Fruit fly (Drosophila melanogaster) ovary, adult (tissue): Measurements from ENCODE around the gene CG31251.

Source experiments
- CG17801 ChIP-seq: fragments of 200-800 bp; optimal IDR thresholded peaks from 2 replicates; lab custom pipeline; 2019; ENCODE audit warnings: missing biosample characterization, mild to moderate bottlenecking, missing genetic modification characterization, moderate library complexity; ENCODE audit not compliant: partially characterized antibody

The CG31251 gene

dm6 chr3R:17709623-17710145 is 25.0 kb upstream of the CG31251 start:
- TF ChIP-seq CG17801: no peak

DNA sequence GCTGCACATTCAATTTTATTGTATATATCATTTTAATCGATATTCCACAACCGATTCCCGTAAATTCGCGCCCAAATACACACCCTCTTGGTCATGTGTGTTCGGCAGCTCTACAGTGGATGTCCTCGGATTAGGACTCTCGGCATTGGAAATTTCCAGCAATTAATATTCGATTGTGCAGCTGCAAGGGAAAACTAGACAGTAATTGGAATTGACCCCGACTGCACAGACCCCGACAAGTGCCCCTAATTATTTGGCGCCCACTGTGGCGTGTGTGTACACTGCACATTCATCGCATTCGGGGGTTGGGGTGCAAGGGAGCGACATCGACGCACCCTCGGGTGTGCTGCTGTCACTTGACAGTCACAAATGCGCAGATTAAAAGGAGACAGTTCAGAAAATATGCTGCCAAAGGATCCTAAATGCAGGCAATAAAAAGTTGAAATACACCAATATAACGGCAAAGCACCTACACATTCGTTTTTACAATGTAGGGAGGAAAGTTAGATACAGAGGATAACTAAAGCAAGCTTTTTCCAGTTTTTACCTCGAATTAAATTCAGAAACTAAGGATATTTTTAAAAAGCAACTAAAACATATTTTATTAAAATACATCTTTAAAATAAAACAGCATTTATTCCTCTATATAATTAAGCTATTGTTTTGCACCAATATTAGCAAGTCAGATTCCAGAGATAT is 24.2 kb upstream of the CG31251 start:
- no peak for TF ChIP-seq CG17801

DNA sequence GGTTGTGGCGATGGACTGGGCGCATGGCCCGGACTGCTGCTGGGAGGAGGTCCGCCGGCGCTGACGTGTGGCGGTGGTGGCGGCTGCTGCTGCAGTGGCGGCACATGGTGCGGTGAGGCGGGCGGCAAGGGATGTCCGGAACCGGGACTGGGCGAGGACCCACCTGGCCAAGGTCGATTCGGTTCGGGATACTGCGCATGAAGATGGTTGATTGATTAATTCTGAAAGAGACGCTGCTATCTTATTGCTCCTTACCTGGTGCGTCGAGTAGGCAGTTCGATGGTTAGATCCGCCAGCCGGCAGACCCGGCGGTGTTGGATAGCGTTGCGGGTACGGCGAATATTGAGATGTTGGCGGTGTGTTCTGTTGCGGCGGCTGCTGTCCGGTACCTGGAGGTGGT is 23.1 kb upstream of the CG31251 start:
- no peak for TF ChIP-seq CG17801

dm6 chr3R:17706971-17707406 is 22.3 kb upstream of the CG31251 start:
- no peak for TF ChIP-seq CG17801

- TF ChIP-seq CG17801: peak; percentile 70
Observed at dm6 chr3R:17705899-17706831, 21.4 kb upstream of the CG31251 start.

- TF ChIP-seq CG17801: no peak
Observed at dm6 chr3R:17705140-17705539, 20.4 kb upstream of the CG31251 start.

- no peak for TF ChIP-seq CG17801
Observed at dm6 chr3R:17704538-17704854, 19.8 kb upstream of the CG31251 start.

dm6 chr3R:17703691-17704537 is 19.2 kb upstream of the CG31251 start:
- peak; percentile 98 for TF ChIP-seq CG17801

- peak; percentile 87 for TF ChIP-seq CG17801
Observed at dm6 chr3R:17703024-17703690, 18.4 kb upstream of the CG31251 start.

dm6 chr3R:17701971-17702845 is 17.5 kb upstream of the CG31251 start:
- no peak for TF ChIP-seq CG17801

DNA sequence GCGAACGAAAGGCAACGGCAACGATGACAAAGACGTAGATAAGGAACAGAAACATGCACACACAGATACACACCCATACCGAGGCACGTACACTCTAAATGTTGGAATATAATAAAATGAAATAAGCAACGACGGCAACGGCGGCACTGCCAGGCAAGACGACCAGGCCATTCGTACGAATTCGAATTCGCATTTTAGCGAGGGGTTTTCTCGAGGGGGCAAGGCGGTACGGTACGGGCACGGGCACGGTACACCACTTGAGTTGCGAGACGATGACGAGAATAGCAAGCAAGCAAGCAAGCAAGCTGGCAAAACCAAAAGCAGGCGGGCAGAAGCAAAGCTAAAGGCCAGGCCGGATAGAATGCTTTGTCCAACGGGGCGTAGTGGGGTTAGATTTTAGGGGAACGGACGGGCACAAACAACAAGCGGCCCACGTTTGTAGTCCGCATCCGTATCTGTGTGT is 16.4 kb upstream of the CG31251 start:
- no peak for TF ChIP-seq CG17801

- peak; percentile 99 for TF ChIP-seq CG17801
Observed at dm6 chr3R:17700488-17701130, 15.9 kb upstream of the CG31251 start.

- TF ChIP-seq CG17801: no peak
Observed at dm6 chr3R:17699891-17700487, 15.3 kb upstream of the CG31251 start.

DNA sequence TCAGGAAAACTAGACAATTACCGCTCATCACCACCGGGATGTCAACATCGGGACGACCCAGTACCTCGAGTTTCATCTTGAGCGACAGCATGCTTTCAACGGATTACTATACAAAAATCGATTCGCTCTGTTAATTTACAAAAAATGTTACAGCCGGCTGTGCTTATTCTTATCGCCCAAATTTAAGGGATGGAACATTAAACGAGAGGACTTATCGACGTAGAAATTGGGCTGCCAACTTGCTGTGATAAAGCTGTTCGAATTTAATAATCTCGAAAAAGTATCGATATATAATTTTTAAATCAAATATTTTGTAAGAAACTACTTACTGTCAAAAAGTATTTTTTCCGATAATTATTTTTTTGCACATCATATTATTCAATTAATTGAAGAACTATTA is 2.2 kb upstream of the CG31251 start, which contains the start of gene CG31249:
Gene CG31249 (minus strand): TSS at position 197 of the 400 bp plus-strand sequence.
- TF ChIP-seq CG17801: no peak
